Fruit fly (Drosophila melanogaster): ENCODE measurements around the gene CCHa1.
A peak's percentile ranks its signal among the peaks of the same experiment; 100 is the strongest.

dm6 chr3R:14108158-14108921, 11.7 kb upstream of the CCHa1 start, which contains the start of gene CG12402:
- TF ChIP-seq tai (GFP tag; optimal IDR thresholded peaks at IDR 0.05): no peak
- no peak for TF ChIP-seq lola (GFP tag; optimal IDR thresholded peaks at IDR 0.05)
- peak; percentile 41 for TF ChIP-seq sv (GFP tag; optimal IDR thresholded peaks at IDR 0.05)
- TF ChIP-seq Sp1 (GFP tag; optimal IDR thresholded peaks at IDR 0.05): no peak
- TF ChIP-seq CG32264 (GFP tag; optimal IDR thresholded peaks at IDR 0.05): no peak
